Worm (Caenorhabditis elegans): ENCODE data around the gene F36H5.10.

ce11 chrII:1750413-1750812, 6.7 kb upstream of the F36H5.10 start, which contains the start of the genes F36H5.13 and F36H5.8:
- no peak for TF ChIP-seq him-1 (tag; optimal IDR thresholded peaks at IDR 0.05)
- no peak for TF ChIP-seq W03F9.2 (tag; optimal IDR thresholded peaks at IDR 0.05)
- TF ChIP-seq dao-5 (tag; optimal IDR thresholded peaks at IDR 0.05), result no peak

Measured in whole organism, L4/young adult.